Fruit fly (Drosophila melanogaster): ENCODE results near the gene hng3.
A peak's percentile ranks its signal among the peaks of the same experiment; 100 is the strongest.

hng3 gene

dm6 chr3L:765515-766292 is 10.4 kb upstream of the hng3 start (continued):
- TF ChIP-seq CG18262 (tag; optimal IDR thresholded peaks at IDR 0.05): peak; percentile 14
- TF ChIP-seq CG12299 (tag; optimal IDR thresholded peaks at IDR 0.05): no peak
- peak; percentile 33 for TF ChIP-seq CG1233 (GFP tag; optimal IDR thresholded peaks at IDR 0.05)
- no peak for TF ChIP-seq Sry-δ (GFP tag; optimal IDR thresholded peaks at IDR 0.05)
- TF ChIP-seq B-H2 (GFP tag; optimal IDR thresholded peaks at IDR 0.05): no peak
- peak; percentile 34 for TF ChIP-seq Sox100B (GFP tag; optimal IDR thresholded peaks at IDR 0.05)
- peak; percentile 47; the same call in 1 of the 3 replicates for TF ChIP-seq Optix (GFP tag; IDR thresholded peaks at IDR 0.05)
- no peak for TF ChIP-seq Bdp1 (GFP tag; optimal IDR thresholded peaks at IDR 0.05)
- no peak for TF ChIP-seq luna (GFP tag; optimal IDR thresholded peaks at IDR 0.05)
- peak; percentile 1 for TF ChIP-seq Myb (GFP tag; optimal IDR thresholded peaks at IDR 0.05)
- peak; percentile 4 for TF ChIP-seq CG30403 (GFP tag; optimal IDR thresholded peaks at IDR 0.05)
- no peak for TF ChIP-seq dan (GFP tag; IDR thresholded peaks at IDR 0.05)
- peak; percentile 54; the same call in 2 of the 3 replicates for TF ChIP-seq CG16813 (GFP tag; IDR thresholded peaks at IDR 0.05; ENCODE audit: partially characterized antibody)
- peak; percentile 3 for TF ChIP-seq CG4820 (GFP tag; optimal IDR thresholded peaks at IDR 0.05)
- TF ChIP-seq CG7963 (GFP tag; IDR thresholded peaks at IDR 0.05; ENCODE audit: partially characterized antibody): 0 out of 3 replicates have a peak, but pooled peaks have one; percentile 26
- TF ChIP-seq CG12391 (tag; optimal IDR thresholded peaks at IDR 0.05): peak; percentile 24
- no peak for TF ChIP-seq pfk (GFP tag; optimal IDR thresholded peaks at IDR 0.05)
- TF ChIP-seq Sox102F (GFP tag; optimal IDR thresholded peaks at IDR 0.05): peak; percentile 26
- TF ChIP-seq CG12155 (GFP tag; optimal IDR thresholded peaks at IDR 0.05): peak; percentile 17
- peak; percentile 25; the same call in 1 of the 2 replicates for TF ChIP-seq stc (GFP tag; IDR thresholded peaks at IDR 0.05)
- TF ChIP-seq CG10274 (GFP tag; optimal IDR thresholded peaks at IDR 0.05): peak; percentile 36
- TF ChIP-seq row (GFP tag; IDR thresholded peaks at IDR 0.05): peak; percentile 54; the same call in 2 of the 3 replicates
- no peak for TF ChIP-seq ttk (GFP tag; IDR thresholded peaks at IDR 0.05)
- TF ChIP-seq CG7839 (tag; optimal IDR thresholded peaks at IDR 0.05): peak; percentile 27
- no peak for TF ChIP-seq emc (GFP tag; optimal IDR thresholded peaks at IDR 0.05)
- TF ChIP-seq Lhr (GFP tag; optimal IDR thresholded peaks at IDR 0.05): no peak
- no peak for TF ChIP-seq CG13296 (GFP tag; optimal IDR thresholded peaks at IDR 0.05)
- no peak for TF ChIP-seq CG11696 (GFP tag; IDR thresholded peaks at IDR 0.05)
- peak; percentile 29 for TF ChIP-seq org-1 (GFP tag; optimal IDR thresholded peaks at IDR 0.05)
- no peak for TF ChIP-seq Jarid2 (GFP tag; optimal IDR thresholded peaks at IDR 0.05)
- peak; percentile 20; the same call in 1 of the 2 replicates for TF ChIP-seq Rfx (GFP tag; IDR thresholded peaks at IDR 0.05)
- TF ChIP-seq Xrp1 (GFP tag; IDR thresholded peaks at IDR 0.05): peak; percentile 32; the same call in 1 of the 2 replicates
- TF ChIP-seq CG9876 (GFP tag; optimal IDR thresholded peaks at IDR 0.05): no peak
- peak; percentile 40 for TF ChIP-seq Asciz (GFP tag; optimal IDR thresholded peaks at IDR 0.05)
- no peak for TF ChIP-seq Oaz (GFP tag; IDR thresholded peaks at IDR 0.05)
- TF ChIP-seq so (GFP tag; IDR thresholded peaks at IDR 0.05): no peak
- no peak for TF ChIP-seq Spps (tag; optimal IDR thresholded peaks at IDR 0.05)
- peak; percentile 25 for TF ChIP-seq mam (GFP tag; optimal IDR thresholded peaks at IDR 0.05)
- 0 out of 2 replicates have a peak, but pooled peaks have one; percentile 32 for TF ChIP-seq ato (GFP tag; IDR thresholded peaks at IDR 0.05; ENCODE audit: partially characterized antibody)
- no peak for TF ChIP-seq Meics (GFP tag; optimal IDR thresholded peaks at IDR 0.05)
- peak; percentile 42 for TF ChIP-seq CG11504 (tag; optimal IDR thresholded peaks at IDR 0.05)
- peak; percentile 1 for TF ChIP-seq CG3281 (GFP tag; optimal IDR thresholded peaks at IDR 0.05)
- peak; percentile 3 for TF ChIP-seq CG13424 (tag; optimal IDR thresholded peaks at IDR 0.05)
- peak; percentile 35 for TF ChIP-seq CG8388 (GFP tag; optimal IDR thresholded peaks at IDR 0.05)
- TF ChIP-seq CG10431 (GFP tag; optimal IDR thresholded peaks at IDR 0.05): no peak
- TF ChIP-seq CG7556 (GFP tag; optimal IDR thresholded peaks at IDR 0.05): no peak
- no peak for TF ChIP-seq NFAT (GFP tag; IDR thresholded peaks at IDR 0.05)
- TF ChIP-seq CG17361 (GFP tag; IDR thresholded peaks at IDR 0.05): no peak
- peak; percentile 9 for TF ChIP-seq nmo (GFP tag; optimal IDR thresholded peaks at IDR 0.05)

Data from whole organism, embryonic.